Worm (Caenorhabditis elegans) whole organism, late embryonic: ENCODE results near the gene tbb-1.

ENCODE experiments used
- ama-1 ChIP-seq: fragments of 150-350 bp; optimal IDR thresholded peaks from 2 replicates; lab custom pipeline; 2014
- elt-2 ChIP-seq: sonication (generic microtip); optimal IDR thresholded peaks from 2 replicates; lab custom pipeline; 2016; ENCODE audit warnings: missing genetic modification reagents, missing genetic modification characterization, missing compliant biosample characterization
- ets-4 ChIP-seq: sonication (generic microtip); optimal IDR thresholded peaks from 2 replicates; lab custom pipeline; 2016; ENCODE audit warnings: missing genetic modification characterization, missing compliant biosample characterization
- fkh-10 ChIP-seq: fragments of 150-350 bp; optimal IDR thresholded peaks from 2 replicates; lab custom pipeline; 2014; ENCODE audit warnings: missing biosample characterization, missing genetic modification reagents, missing genetic modification characterization
- tbx-7 ChIP-seq: sonication (generic microtip); optimal IDR thresholded peaks from 2 replicates; lab custom pipeline; 2016; ENCODE audit warnings: missing genotype, missing genetic modification characterization, missing compliant biosample characterization
- ttx-3 ChIP-seq: sonication (generic microtip); optimal IDR thresholded peaks from 2 replicates; lab custom pipeline; 2016; ENCODE audit warnings: missing genetic modification reagents, missing genetic modification characterization, missing compliant biosample characterization
- unc-3 ChIP-seq, 2 experiments: fragments of 200-800 bp in 1 of 2; sonication (Bioruptor generic) in 1 of 2; sonication (generic microtip) in 1 of 2; conservative IDR thresholded peaks in 1 of 2; optimal IDR thresholded peaks in 1 of 2; 2 replicates each; pipeline versions ENCODE4 v1.3.6 to Lab custom; 2016 to 2022; ENCODE audit warnings: missing compliant biosample characterization in 2 of 2, missing genetic modification characterization in 2 of 2, missing genetic modification reagents in 1 of 2

ce11 chrIII:10755480-10756066 is 13.3 kb upstream of the tbb-1 start, which contains the start of gene hpl-2:
- TF ChIP-seq ttx-3 (tag; lab: Kevin White, UChicago) (no peak), tbx-7 (tag; lab: Kevin White, UChicago) (no peak), elt-2 (tag; lab: Kevin White, UChicago) (no peak), fkh-10 (GFP tag; lab: Kevin White, UChicago) (no peak), ets-4 (tag; lab: Kevin White, UChicago) (no peak), ama-1 (lab: Kevin White, UChicago) (no peak), unc-3 (GFP tag; conservative IDR thresholded peaks at IDR 0.05; lab: Robert Waterston, UW) (no peak), unc-3 (tag; optimal IDR thresholded peaks at IDR 0.05; lab: Kevin White, UChicago) (no peak)
